Worm (Caenorhabditis elegans) whole organism, L1 larva: ENCODE measurements around the gene C06E2.5.

Experiments used
- C04F5.9 ChIP-seq: sonication (generic microtip); optimal IDR thresholded peaks from 2 replicates; lab custom pipeline; 2016; ENCODE audit warnings: missing genetic modification characterization, missing compliant biosample characterization
- C16A3.4 ChIP-seq: fragments of 150-350 bp; optimal IDR thresholded peaks from 2 replicates; lab custom pipeline; 2014; ENCODE audit warnings: missing biosample characterization, missing genetic modification characterization
- C34B4.2 ChIP-seq: sonication (generic microtip); optimal IDR thresholded peaks from 2 replicates; lab custom pipeline; 2017; ENCODE audit warnings: mild to moderate bottlenecking, missing genetic modification characterization, missing compliant biosample characterization
- F16B12.6 ChIP-seq: fragments of 150-350 bp; optimal IDR thresholded peaks from 2 replicates; lab custom pipeline; 2014; ENCODE audit warnings: missing biosample characterization, missing genetic modification characterization
- Y116A8C.19 ChIP-seq: sonication (generic microtip); optimal IDR thresholded peaks from 2 replicates; lab custom pipeline; 2016; ENCODE audit warnings: missing compliant biosample characterization, missing genetic modification characterization, borderline replicate concordance
- aha-1 ChIP-seq: fragments of 150-350 bp; optimal IDR thresholded peaks from 2 replicates; lab custom pipeline; 2014; ENCODE audit warnings: missing biosample characterization, missing genetic modification characterization
- ama-1 ChIP-seq: fragments of 150-350 bp; optimal IDR thresholded peaks from 2 replicates; lab custom pipeline; 2014
- blmp-1 ChIP-seq: fragments of 150-350 bp; optimal IDR thresholded peaks from 2 replicates; lab custom pipeline; 2014; ENCODE audit warnings: missing biosample characterization, missing genetic modification characterization
- ceh-63 ChIP-seq: fragments of 200-800 bp; sonication (Bioruptor generic); optimal IDR thresholded peaks from 2 replicates; lab custom pipeline; 2018; ENCODE audit warnings: mild to moderate bottlenecking, missing genetic modification characterization, missing compliant biosample characterization
- ceh-88 ChIP-seq: fragments of 200-800 bp; sonication (Bioruptor generic); IDR thresholded peaks from 2 replicates; pipeline ENCODE4 v1.3.6; 2022; ENCODE audit warnings: missing genetic modification characterization, missing compliant biosample characterization
- dsc-1 ChIP-seq: sonication (generic microtip); optimal IDR thresholded peaks from 2 replicates; lab custom pipeline; 2016; ENCODE audit warnings: mild to moderate bottlenecking, missing genetic modification characterization, missing compliant biosample characterization
- efl-1 ChIP-seq, 4 experiments: fragments of 150-350 bp; optimal IDR thresholded peaks in 3 of 4; peaks in 1 of 4; 1 replicate in 1 of 4; 2 replicates in 3 of 4; lab custom pipeline; 2014; ENCODE audit warnings: missing biosample characterization in 2 of 4, missing genetic modification characterization in 2 of 4, missing genetic modification reagents in 2 of 4
- egl-13 ChIP-seq: sonication (generic microtip); optimal IDR thresholded peaks from 2 replicates; lab custom pipeline; 2016; ENCODE audit warnings: missing genotype, missing genetic modification reagents, missing genetic modification characterization, missing compliant biosample characterization
- egl-27 ChIP-seq, 2 experiments: fragments of 150-350 bp in 1 of 2; sonication (generic microtip); optimal IDR thresholded peaks; 3 replicates each; lab custom pipeline; 2017 to 2018; ENCODE audit warnings: missing biosample characterization in 2 of 2, missing genetic modification characterization in 2 of 2, missing genetic modification reagents in 2 of 2
- elt-3 ChIP-seq, 6 experiments: fragments of 150-350 bp in 1 of 6; sonication (generic microtip); optimal IDR thresholded peaks; 2 replicates each; lab custom pipeline; 2017 to 2018; ENCODE audit warnings: missing biosample characterization in 6 of 6, missing genetic modification characterization in 6 of 6, inconsistent platforms in 1 of 6
- ets-5 ChIP-seq: fragments of 200-800 bp; sonication (Bioruptor generic); IDR thresholded peaks from 2 replicates; pipeline ENCODE4 v1.3.6; 2022; ENCODE audit warnings: missing genetic modification characterization, missing compliant biosample characterization
- fkh-8 ChIP-seq: sonication (generic microtip); optimal IDR thresholded peaks from 2 replicates; lab custom pipeline; 2016; ENCODE audit warnings: mild to moderate bottlenecking, missing genetic modification characterization, missing compliant biosample characterization
- fos-1 ChIP-seq: fragments of 150-350 bp; optimal IDR thresholded peaks from 2 replicates; lab custom pipeline; 2014; ENCODE audit warnings: missing biosample characterization, missing genetic modification characterization
- hlh-17 ChIP-seq: fragments of 200-800 bp; sonication (Bioruptor generic); optimal IDR thresholded peaks from 2 replicates; lab custom pipeline; 2018; ENCODE audit warnings: missing genetic modification characterization, mild to moderate bottlenecking, missing compliant biosample characterization, moderate library complexity, borderline replicate concordance
- hpl-2 ChIP-seq: fragments of 150-350 bp; optimal IDR thresholded peaks from 2 replicates; lab custom pipeline; 2014; ENCODE audit warnings: missing biosample characterization, missing genetic modification reagents, missing genetic modification characterization
- isw-1 ChIP-seq: fragments of 200-800 bp; sonication (Bioruptor generic); IDR thresholded peaks from 2 replicates; pipeline ENCODE4 v1.3.6; 2022; ENCODE audit warnings: missing genetic modification characterization, missing compliant biosample characterization
- jun-1 ChIP-seq: fragments of 150-350 bp; optimal IDR thresholded peaks from 2 replicates; lab custom pipeline; 2014; ENCODE audit warnings: missing biosample characterization, missing genetic modification reagents, missing genetic modification characterization
- lin-14 ChIP-seq: fragments of 200-800 bp; sonication (Bioruptor generic); optimal IDR thresholded peaks from 2 replicates; lab custom pipeline; 2018; ENCODE audit warnings: mild to moderate bottlenecking, missing genetic modification characterization, moderate library complexity, missing compliant biosample characterization
- lir-3 ChIP-seq: sonication (generic microtip); optimal IDR thresholded peaks from 2 replicates; lab custom pipeline; 2016; ENCODE audit warnings: mild to moderate bottlenecking, missing genetic modification characterization, moderate library complexity, missing compliant biosample characterization; ENCODE audit not compliant: poor library complexity
- lsy-2 ChIP-seq, 2 experiments: fragments of 150-350 bp; optimal IDR thresholded peaks; 2 replicates each; lab custom pipeline; 2014; ENCODE audit warnings: missing biosample characterization in 2 of 2, missing genetic modification characterization in 2 of 2
- mdl-1 ChIP-seq, 2 experiments: fragments of 150-350 bp; optimal IDR thresholded peaks; 2 replicates each; lab custom pipeline; 2014 to 2017; ENCODE audit warnings: missing biosample characterization in 2 of 2, missing genetic modification characterization in 2 of 2, inconsistent platforms in 1 of 2
- mep-1 ChIP-seq: fragments of 150-350 bp; optimal IDR thresholded peaks from 2 replicates; lab custom pipeline; 2014; ENCODE audit warnings: missing biosample characterization, missing genetic modification characterization
- nhr-12 ChIP-seq: sonication (generic microtip); optimal IDR thresholded peaks from 2 replicates; lab custom pipeline; 2017; ENCODE audit warnings: missing biosample characterization, missing genetic modification characterization
- nhr-19 ChIP-seq: fragments of 200-800 bp; sonication (Bioruptor generic); conservative IDR thresholded peaks from 2 replicates; pipeline ENCODE4 v1.3.6; 2022; ENCODE audit warnings: missing genetic modification characterization, missing compliant biosample characterization
- nhr-20 ChIP-seq: sonication (generic microtip); optimal IDR thresholded peaks from 2 replicates; lab custom pipeline; 2016; ENCODE audit warnings: mild to moderate bottlenecking, missing genetic modification characterization, missing compliant biosample characterization
- nhr-28 ChIP-seq: fragments of 150-350 bp; optimal IDR thresholded peaks from 2 replicates; lab custom pipeline; 2014; ENCODE audit warnings: missing biosample characterization, missing genetic modification characterization
- nhr-71 ChIP-seq: sonication (generic microtip); optimal IDR thresholded peaks from 2 replicates; lab custom pipeline; 2016; ENCODE audit warnings: mild to moderate bottlenecking, missing genetic modification characterization, moderate library complexity, missing compliant biosample characterization
- nhr-76 ChIP-seq: sonication (generic microtip); optimal IDR thresholded peaks from 2 replicates; lab custom pipeline; 2017; ENCODE audit warnings: missing biosample characterization, missing genetic modification characterization
- nhr-77 ChIP-seq: fragments of 150-350 bp; optimal IDR thresholded peaks from 2 replicates; lab custom pipeline; 2014; ENCODE audit warnings: missing biosample characterization, missing genetic modification characterization
- nhr-84 ChIP-seq: sonication (generic microtip); optimal IDR thresholded peaks from 2 replicates; lab custom pipeline; 2017; ENCODE audit warnings: missing biosample characterization, missing genetic modification characterization
- nhr-85 ChIP-seq: sonication (generic microtip); peaks from one replicate; lab custom pipeline; 2016; ENCODE audit warnings: missing genetic modification characterization, inconsistent platforms, missing compliant biosample characterization
- pag-3 ChIP-seq: sonication (generic microtip); optimal IDR thresholded peaks from 2 replicates; lab custom pipeline; 2017; ENCODE audit warnings: missing genetic modification characterization, mild to moderate bottlenecking, missing compliant biosample characterization, antibody characterized with exemption, borderline replicate concordance; ENCODE audit not compliant: insufficient read depth
- pax-3 ChIP-seq: fragments of 200-800 bp; sonication (Bioruptor generic); optimal IDR thresholded peaks from 2 replicates; lab custom pipeline; 2018; ENCODE audit warnings: mild to moderate bottlenecking, missing genetic modification characterization, moderate library complexity, missing compliant biosample characterization
- skn-1 ChIP-seq: fragments of 150-350 bp; optimal IDR thresholded peaks from 2 replicates; lab custom pipeline; 2014; ENCODE audit warnings: missing biosample characterization, missing genetic modification characterization
- snpc-4 ChIP-seq: fragments of 150-350 bp; optimal IDR thresholded peaks from 2 replicates; lab custom pipeline; 2014; ENCODE audit warnings: missing biosample characterization, missing genetic modification characterization
- snu-23 ChIP-seq: sonication (generic microtip); optimal IDR thresholded peaks from 2 replicates; lab custom pipeline; 2016; ENCODE audit warnings: missing genetic modification characterization, missing compliant biosample characterization
- sup-37 ChIP-seq: fragments of 200-800 bp; sonication (Bioruptor generic); optimal IDR thresholded peaks from 2 replicates; lab custom pipeline; 2018; ENCODE audit warnings: mild to moderate bottlenecking, missing genetic modification characterization, missing compliant biosample characterization
- swsn-7 ChIP-seq: sonication (generic microtip); optimal IDR thresholded peaks from 2 replicates; lab custom pipeline; 2016; ENCODE audit warnings: missing genetic modification characterization, missing compliant biosample characterization
- tlp-1 ChIP-seq: fragments of 150-350 bp; optimal IDR thresholded peaks from 2 replicates; lab custom pipeline; 2014; ENCODE audit warnings: missing biosample characterization, missing genetic modification characterization
- unc-130 ChIP-seq: fragments of 150-350 bp; optimal IDR thresholded peaks from 2 replicates; lab custom pipeline; 2017; ENCODE audit warnings: missing biosample characterization, missing genetic modification characterization, inconsistent platforms
- unc-30 ChIP-seq: sonication (generic microtip); optimal IDR thresholded peaks from 2 replicates; lab custom pipeline; 2017; ENCODE audit warnings: missing biosample characterization, missing genetic modification characterization
- unc-62 ChIP-seq: fragments of 150-350 bp; optimal IDR thresholded peaks from 2 replicates; lab custom pipeline; 2014; ENCODE audit warnings: missing biosample characterization, missing genetic modification reagents, missing genetic modification characterization
- vab-15 ChIP-seq: sonication (generic microtip); optimal IDR thresholded peaks from 2 replicates; lab custom pipeline; 2017; ENCODE audit warnings: missing genotype, mild to moderate bottlenecking, missing genetic modification characterization, missing compliant biosample characterization
- zip-4 ChIP-seq: fragments of 200-800 bp; sonication (Bioruptor generic); optimal IDR thresholded peaks from 2 replicates; lab custom pipeline; 2018; ENCODE audit warnings: mild to moderate bottlenecking, missing genetic modification characterization, moderate library complexity, missing compliant biosample characterization
- ztf-11 ChIP-seq, 2 experiments: sonication (generic microtip); optimal IDR thresholded peaks; 2 replicates each; lab custom pipeline; 2016 to 2017; ENCODE audit warnings: missing genetic modification characterization in 2 of 2, missing biosample characterization in 1 of 2, missing compliant biosample characterization in 1 of 2
- ztf-4 ChIP-seq: fragments of 150-350 bp; optimal IDR thresholded peaks from 2 replicates; lab custom pipeline; 2014; ENCODE audit warnings: missing biosample characterization, missing genetic modification characterization

C06E2.5 gene

ce11 chrX:8838176-8838575, 19.6 kb downstream of the C06E2.5 start:
- TF ChIP-seq lin-14 (GFP tag; lab: Kevin White, UChicago) (no peak), lir-3 (no peak), C34B4.2 (tag; lab: Kevin White, UChicago) (no peak), pag-3 (no peak)

- peak; percentile 58 for TF ChIP-seq unc-130 (tag; lab: Kevin White, UChicago)
- peak; percentile 80 for TF ChIP-seq jun-1 (tag; lab: Kevin White, UChicago)
- peak; percentile 89 for TF ChIP-seq ceh-88 (GFP tag; lab: Robert Waterston, UW)
- TF ChIP-seq aha-1 = peak; percentile 63
- TF ChIP-seq dsc-1 (tag; lab: Kevin White, UChicago) = peak; percentile 96
- TF ChIP-seq unc-62 (GFP tag; lab: Kevin White, UChicago) = no peak
- TF ChIP-seq mdl-1 (tag; optimal IDR thresholded peaks at IDR 0.05; lab: Kevin White, UChicago) = peak; percentile 18 to 92
- peak; percentile 82 for TF ChIP-seq sup-37 (GFP tag; lab: Kevin White, UChicago)
- peak; percentile 89 for TF ChIP-seq C16A3.4 (tag; lab: Kevin White, UChicago)
- peak; percentile 74 for TF ChIP-seq snpc-4
- peak; percentile 86 for TF ChIP-seq nhr-77 (tag; lab: Kevin White, UChicago)
- TF ChIP-seq Y116A8C.19 = no peak
- no peak for TF ChIP-seq nhr-28
- TF ChIP-seq elt-3 (tag; optimal IDR thresholded peaks at IDR 0.05; lab: Kevin White, UChicago) = peak in 2 of 6 experiments; percentile 34 to 81
- TF ChIP-seq nhr-20 = peak; percentile 95
- peak; percentile 93 for TF ChIP-seq fkh-8 (tag; lab: Kevin White, UChicago)
- TF ChIP-seq nhr-76 (tag; lab: Kevin White, UChicago) = peak; percentile 87
- TF ChIP-seq egl-27 (tag; optimal IDR thresholded peaks at IDR 0.05; lab: Kevin White, UChicago) = peak; percentile 62
- peak; percentile 61 for TF ChIP-seq ceh-63 (GFP tag; lab: Kevin White, UChicago)
- TF ChIP-seq hpl-2 (GFP tag; lab: Kevin White, UChicago) = peak; percentile 69
- peak; percentile 7 for TF ChIP-seq vab-15
- peak; percentile 74 to 78 for TF ChIP-seq efl-1 (optimal IDR thresholded peaks at IDR 0.05; lab: Kevin White, UChicago)
- TF ChIP-seq efl-1 (GFP tag; optimal IDR thresholded peaks at IDR 0.05 in 1 of 2; lab: Kevin White, UChicago) = peak; percentile 49 to 96
- peak; percentile 80 for TF ChIP-seq skn-1 (tag; lab: Kevin White, UChicago)
- TF ChIP-seq nhr-85 (tag; lab: Kevin White, UChicago) = peak; percentile 96
- peak; percentile 32 for TF ChIP-seq ama-1 (lab: Kevin White, UChicago)
- TF ChIP-seq C04F5.9 = peak; percentile 69
- no peak for TF ChIP-seq C34B4.2 (tag; lab: Kevin White, UChicago)
- TF ChIP-seq egl-13 (tag; lab: Kevin White, UChicago) = peak; percentile 89
- TF ChIP-seq tlp-1 (tag; lab: Kevin White, UChicago) = no peak
- peak; percentile 97 for TF ChIP-seq lin-14 (GFP tag; lab: Kevin White, UChicago)
- TF ChIP-seq isw-1 = peak; percentile 83
- TF ChIP-seq lsy-2 (tag; optimal IDR thresholded peaks at IDR 0.05; lab: Kevin White, UChicago) = peak; percentile 83 to 91
- TF ChIP-seq nhr-71 (tag; lab: Kevin White, UChicago) = peak; percentile 96
- TF ChIP-seq snu-23 (GFP tag; lab: Kevin White, UChicago) = peak; percentile 98
- peak; percentile 41 for TF ChIP-seq blmp-1 (tag; lab: Kevin White, UChicago)
- TF ChIP-seq hlh-17 (GFP tag; lab: Kevin White, UChicago) = no peak
- TF ChIP-seq nhr-84 (tag; lab: Kevin White, UChicago) = no peak
- TF ChIP-seq zip-4 (GFP tag; lab: Kevin White, UChicago) = peak; percentile 78
- no peak for TF ChIP-seq nhr-12 (tag; lab: Kevin White, UChicago)
- TF ChIP-seq ztf-11 (tag; optimal IDR thresholded peaks at IDR 0.05; lab: Kevin White, UChicago) = peak in 1 of 2 experiments; percentile 76
- TF ChIP-seq F16B12.6 (tag; lab: Kevin White, UChicago) = peak; percentile 47
- peak; percentile 87 for TF ChIP-seq ztf-4
- peak; percentile 96 for TF ChIP-seq swsn-7 (tag; lab: Kevin White, UChicago)
- TF ChIP-seq unc-30 = no peak
- no peak for TF ChIP-seq ets-5 (GFP tag; lab: Robert Waterston, UW)
- peak; percentile 78 for TF ChIP-seq pax-3 (tag; lab: Kevin White, UChicago)
- TF ChIP-seq nhr-19 (GFP tag; lab: Robert Waterston, UW) = peak; percentile 94
- TF ChIP-seq mep-1 (tag; lab: Kevin White, UChicago) = peak; percentile 89
- TF ChIP-seq fos-1 (tag; lab: Kevin White, UChicago) = peak; percentile 76
Observed at ce11 chrX:8835887-8836348, 21.8 kb downstream of the C06E2.5 start, which contains the start of gene C28G1.2. Gene C28G1.2 (plus strand): TSS chrX:8836016.
